Worm (Caenorhabditis elegans): ENCODE measurements around the gene nhr-210.

DNA sequence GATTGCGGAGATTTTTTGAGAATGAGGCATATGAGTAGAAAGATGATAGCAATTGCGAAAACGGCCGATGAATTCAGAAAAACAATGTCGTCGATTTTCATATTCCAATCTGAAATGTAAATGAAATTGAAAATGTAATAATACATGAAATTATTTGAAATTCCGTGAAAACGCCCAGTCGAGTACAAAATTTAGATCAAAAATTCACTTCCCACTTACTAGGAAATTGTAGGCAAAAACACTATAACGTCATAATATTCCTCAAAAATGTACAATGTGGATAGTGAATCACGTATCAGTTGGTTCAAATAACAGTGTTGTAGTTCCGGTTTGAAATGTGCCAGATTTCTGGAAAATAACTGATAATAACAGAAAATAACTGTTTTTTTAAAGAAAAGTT, 18.1 kb downstream of the nhr-210 start, which contains the start of gene str-256:
- TF ChIP-seq lin-39 (tag; optimal IDR thresholded peaks at IDR 0.05): no peak
- no peak for TF ChIP-seq elt-3 (tag; optimal IDR thresholded peaks at IDR 0.05)

Data from whole organism, L3 larva.